Fruit fly (Drosophila melanogaster) S2 (cell line): ENCODE data around the gene Usp47.

Experiments used
- CG8478 ChIP-seq: fragments of >200 bp; optimal IDR thresholded peaks from 2 replicates; lab custom pipeline; 2018
- CTCF ChIP-seq, 2 experiments: fragments of >200 bp; optimal IDR thresholded peaks; 2 replicates each; lab custom pipeline; 2018

The Usp47 gene

dm6 chr3L:5752903-5753604 lies at the start of gene Usp47:
Usp47 (plus strand) TSS chr3L:5752973.
- TF ChIP-seq CTCF (optimal IDR thresholded peaks at IDR 0.05; lab: Kevin White, UChicago) (peak in 1 of 2 experiments; percentile 26), CG8478 (no peak)

- TF ChIP-seq CG8478 (no peak), CTCF (optimal IDR thresholded peaks at IDR 0.05; lab: Kevin White, UChicago) (no peak)
These were observed 39.7 kb upstream of the Usp47 start, which contains the start of gene CG44521 for dm6 chr3L:5713031-5713430. CG44521 (plus strand) TSS chr3L:5713331.

- TF ChIP-seq CTCF (optimal IDR thresholded peaks at IDR 0.05; lab: Kevin White, UChicago), result no peak
- TF ChIP-seq CG8478, result no peak
These were observed 21.1 kb upstream of the Usp47 start for dm6 chr3L:5731639-5732038.

- TF ChIP-seq CG8478 (no peak), CTCF (optimal IDR thresholded peaks at IDR 0.05; lab: Kevin White, UChicago) (peak; percentile 86 to 96)
These were observed 3.0 kb upstream of the Usp47 start for dm6 chr3L:5749616-5750336.

- no peak for TF ChIP-seq CG8478
- TF ChIP-seq CTCF (optimal IDR thresholded peaks at IDR 0.05; lab: Kevin White, UChicago), result no peak
These were observed 1.4 kb upstream of the Usp47 start for dm6 chr3L:5751417-5751739.

- no peak for TF ChIP-seq CG8478
- TF ChIP-seq CTCF (optimal IDR thresholded peaks at IDR 0.05; lab: Kevin White, UChicago), result peak in 1 of 2 experiments; percentile 13
These were observed 813 bp upstream of the Usp47 start, which contains the start of gene DnaJ-1 for dm6 chr3L:5751740-5752579. DnaJ-1 (minus strand) TSS chr3L:5752189.

dm6 chr3L:5753605-5754365 lies 1.0 kb downstream of the Usp47 start:
- TF ChIP-seq CTCF (optimal IDR thresholded peaks at IDR 0.05; lab: Kevin White, UChicago) (no peak), CG8478 (no peak)

dm6 chr3L:5764922-5765843 lies 12.4 kb downstream of the Usp47 start, which contains the start of gene CG10576:
CG10576 (minus strand) TSS chr3L:5765702.
- peak; percentile 30 to 59 for TF ChIP-seq CTCF (optimal IDR thresholded peaks at IDR 0.05; lab: Kevin White, UChicago)
- TF ChIP-seq CG8478, result no peak

- TF ChIP-seq CG8478, result no peak
- TF ChIP-seq CTCF (optimal IDR thresholded peaks at IDR 0.05; lab: Kevin White, UChicago), result no peak
These were observed 13.0 kb downstream of the Usp47 start, which contains the start of gene Txl for dm6 chr3L:5765844-5766200. Txl (plus strand) TSS chr3L:5765846.

dm6 chr3L:5768532-5769497 lies 16.0 kb downstream of the Usp47 start, which contains the start of the genes Ppat-Dpck and scny:
Ppat-Dpck (minus strand) TSS chr3L:5768794.
scny (plus strand) TSS chr3L:5769002.
- TF ChIP-seq CTCF (optimal IDR thresholded peaks at IDR 0.05; lab: Kevin White, UChicago) (peak in 1 of 2 experiments; percentile 6), CG8478 (no peak)

dm6 chr3L:5770113-5770798 lies 17.5 kb downstream of the Usp47 start:
- TF ChIP-seq CG8478 (no peak), CTCF (optimal IDR thresholded peaks at IDR 0.05; lab: Kevin White, UChicago) (no peak)
